Worm (Caenorhabditis elegans) whole organism, young adult: ENCODE results near the gene F01D5.3.

Experiments
- B0019.2 ChIP-seq: fragments of 200-800 bp; sonication (Bioruptor generic); conservative IDR thresholded peaks from 2 replicates; pipeline ENCODE4 v1.3.6; 2022; ENCODE audit warnings: missing genetic modification reagents, missing genetic modification characterization, missing compliant biosample characterization
- F39B2.1 ChIP-seq: fragments of 200-800 bp; sonication (Bioruptor generic); IDR thresholded peaks from 2 replicates; pipeline ENCODE4 v1.3.6; 2022; ENCODE audit warnings: missing genetic modification reagents, missing genetic modification characterization, missing compliant biosample characterization
- Y95B8A.8 ChIP-seq: fragments of 200-800 bp; sonication (Bioruptor generic); IDR thresholded peaks from 2 replicates; pipeline ENCODE4 v1.3.6; 2022; ENCODE audit warnings: missing genetic modification reagents, missing genetic modification characterization, missing compliant biosample characterization
- ama-1 ChIP-seq, 3 experiments: fragments of 150-350 bp in 1 of 3; sonication (generic microtip) in 2 of 3; optimal IDR thresholded peaks; 2 replicates each; lab custom pipeline; 2014 to 2018; ENCODE audit warnings: missing biosample characterization in 2 of 3, missing genetic modification characterization in 2 of 3, missing genetic modification reagents in 2 of 3
- attf-5 ChIP-seq: fragments of 200-800 bp; sonication (Bioruptor generic); optimal IDR thresholded peaks from 2 replicates; lab custom pipeline; 2018; ENCODE audit warnings: mild to moderate bottlenecking, missing genetic modification characterization, missing compliant biosample characterization
- ceh-91 ChIP-seq: fragments of 200-800 bp; sonication (Bioruptor generic); IDR thresholded peaks from 2 replicates; pipeline ENCODE4 v1.3.6; 2022; ENCODE audit warnings: missing genetic modification reagents, missing genetic modification characterization, missing compliant biosample characterization
- chd-7 ChIP-seq: sonication (generic microtip); optimal IDR thresholded peaks from 2 replicates; lab custom pipeline; 2016; ENCODE audit warnings: mild to moderate bottlenecking, missing genetic modification characterization, moderate library complexity, missing compliant biosample characterization
- efl-1 ChIP-seq: fragments of 150-350 bp; optimal IDR thresholded peaks from 2 replicates; lab custom pipeline; 2014; ENCODE audit warnings: missing biosample characterization, missing genetic modification reagents, missing genetic modification characterization
- gei-17 ChIP-seq: fragments of 200-800 bp; sonication (Bioruptor generic); optimal IDR thresholded peaks from 2 replicates; lab custom pipeline; 2018; ENCODE audit warnings: mild to moderate bottlenecking, missing genetic modification characterization, missing compliant biosample characterization
- hlh-26 ChIP-seq: fragments of 200-800 bp; sonication (Bioruptor generic); conservative IDR thresholded peaks from 2 replicates; pipeline ENCODE4 v1.3.6; 2022; ENCODE audit warnings: missing genetic modification reagents, missing genetic modification characterization, missing compliant biosample characterization
- sea-2 ChIP-seq: fragments of 200-800 bp; sonication (Bioruptor generic); IDR thresholded peaks from 2 replicates; pipeline ENCODE4 v1.3.6; 2022; ENCODE audit warnings: missing genetic modification characterization, missing compliant biosample characterization
- unc-130 ChIP-seq: sonication (generic microtip); optimal IDR thresholded peaks from 2 replicates; lab custom pipeline; 2016; ENCODE audit warnings: missing genetic modification reagents, missing genetic modification characterization, missing compliant biosample characterization
- unc-62 ChIP-seq: fragments of 150-350 bp; optimal IDR thresholded peaks from 2 replicates; lab custom pipeline; 2014; ENCODE audit warnings: missing biosample characterization, missing genetic modification reagents, missing genetic modification characterization

- TF ChIP-seq hlh-26 (GFP tag; lab: Robert Waterston, UW) (no peak), ama-1 (optimal IDR thresholded peaks at IDR 0.05; lab: Kevin White, UChicago) (no peak), ama-1 (GFP tag; optimal IDR thresholded peaks at IDR 0.05; lab: Kevin White, UChicago) (no peak), B0019.2 (GFP tag; lab: Robert Waterston, UW) (no peak), unc-130 (GFP tag; lab: Kevin White, UChicago) (no peak), ceh-91 (GFP tag; lab: Robert Waterston, UW) (no peak), unc-62 (no peak), gei-17 (GFP tag; lab: Kevin White, UChicago) (no peak), efl-1 (no peak), sea-2 (GFP tag; lab: Robert Waterston, UW) (no peak), attf-5 (GFP tag; lab: Kevin White, UChicago) (no peak), F39B2.1 (no peak), Y95B8A.8 (no peak), chd-7 (tag; lab: Kevin White, UChicago) (no peak)
These were observed 18.1 kb downstream of the F01D5.3 start for ce11 chrII:13981819-13982218.
